Worm (Caenorhabditis elegans) whole organism, mixed stage, embryonic: ENCODE results near the gene sel-1.

ENCODE experiments used
- blmp-1 ChIP-seq: fragments of 150-350 bp; optimal IDR thresholded peaks from 2 replicates; lab custom pipeline; 2014; ENCODE audit warnings: missing biosample characterization, missing genetic modification characterization
- elt-3 ChIP-seq: fragments of 150-350 bp; optimal IDR thresholded peaks from 2 replicates; lab custom pipeline; 2014; ENCODE audit warnings: missing biosample characterization, missing genetic modification characterization
- lsy-2 ChIP-seq: fragments of 150-350 bp; optimal IDR thresholded peaks from 2 replicates; lab custom pipeline; 2014; ENCODE audit warnings: missing biosample characterization, missing genetic modification characterization
- nhr-28 ChIP-seq: fragments of 150-350 bp; optimal IDR thresholded peaks from 2 replicates; lab custom pipeline; 2014; ENCODE audit warnings: missing biosample characterization, missing genetic modification characterization
- nhr-76 ChIP-seq: sonication (generic microtip); optimal IDR thresholded peaks from 2 replicates; lab custom pipeline; 2017; ENCODE audit warnings: missing biosample characterization, missing genetic modification characterization

- TF ChIP-seq lsy-2 (tag; lab: Kevin White, UChicago) (no peak), blmp-1 (no peak), nhr-76 (no peak), elt-3 (tag; lab: Kevin White, UChicago) (no peak), nhr-28 (tag; lab: Kevin White, UChicago) (no peak)
Measured at ce11 chrV:12586793-12587192, 26.3 kb downstream of the sel-1 start.
